Worm (Caenorhabditis elegans) whole organism, L2 larva: ENCODE measurements around the gene srw-100.

ENCODE experiments used
- ama-1 ChIP-seq: fragments of 150-350 bp; optimal IDR thresholded peaks from 2 replicates; lab custom pipeline; 2018; ENCODE audit warnings: inconsistent platforms
- ceh-16 ChIP-seq: fragments of 150-350 bp; optimal IDR thresholded peaks from 2 replicates; lab custom pipeline; 2014; ENCODE audit warnings: missing biosample characterization, missing genetic modification characterization
- nhr-237 ChIP-seq: fragments of 150-350 bp; optimal IDR thresholded peaks from 2 replicates; lab custom pipeline; 2014; ENCODE audit warnings: missing biosample characterization, missing genetic modification characterization
- unc-62 ChIP-seq: fragments of 150-350 bp; optimal IDR thresholded peaks from 2 replicates; lab custom pipeline; 2014; ENCODE audit warnings: missing biosample characterization, missing genetic modification reagents, missing genetic modification characterization

ce11 chrV:1710909-1711308, at the start of gene srw-100:
- TF ChIP-seq ceh-16 (tag; lab: Kevin White, UChicago) (no peak), ama-1 (lab: Kevin White, UChicago) (no peak), nhr-237 (no peak), unc-62 (no peak)
